Fruit fly (Drosophila melanogaster) whole organism, embryonic: ENCODE results near the gene CG6295.
A peak's percentile ranks its signal among the peaks of the same experiment; 100 is the strongest.

Experiments used
- Atf-2 ChIP-seq: fragments of 200-800 bp; sonication (Bioruptor generic); optimal IDR thresholded peaks from 2 replicates; lab custom pipeline; 2016; ENCODE audit warnings: missing biosample characterization, missing genetic modification characterization
- Atf3 ChIP-seq: fragments of 200-800 bp; sonication (Bioruptor generic); optimal IDR thresholded peaks from 3 replicates; lab custom pipeline; 2016; ENCODE audit warnings: missing biosample characterization, missing genetic modification characterization
- Awh ChIP-seq: fragments of 200-800 bp; sonication (Bioruptor generic); IDR thresholded peaks from 2 replicates; pipeline ENCODE4, ENCODE4 v1.3.6; 2022; ENCODE audit warnings: missing biosample characterization, missing genetic modification characterization
- CG10209 ChIP-seq: fragments of 200-800 bp; sonication (Bioruptor generic); optimal IDR thresholded peaks from 3 replicates; lab custom pipeline; 2017; ENCODE audit warnings: missing biosample characterization, mild to moderate bottlenecking, missing genetic modification characterization, missing genetic modification reagents
- CG10274 ChIP-seq: fragments of 200-800 bp; sonication (Bioruptor generic); optimal IDR thresholded peaks from 3 replicates; lab custom pipeline; 2017; ENCODE audit warnings: missing biosample characterization, mild to moderate bottlenecking, missing genetic modification characterization
- CG11456 ChIP-seq: fragments of 200-800 bp; sonication (Bioruptor generic); IDR thresholded peaks from 3 replicates; pipeline ENCODE4 v1.3.6; 2022; ENCODE audit warnings: missing biosample characterization, missing genetic modification characterization
- CG11504 ChIP-seq: fragments of 200-800 bp; sonication (Bioruptor generic); optimal IDR thresholded peaks from 3 replicates; lab custom pipeline; 2019; ENCODE audit warnings: missing biosample characterization, mild to moderate bottlenecking, missing genetic modification characterization, moderate library complexity
- CG11723 ChIP-seq: fragments of 200-800 bp; sonication (Bioruptor generic); optimal IDR thresholded peaks from 2 replicates; lab custom pipeline; 2017; ENCODE audit warnings: missing biosample characterization, mild to moderate bottlenecking, missing genetic modification characterization
- CG1233 ChIP-seq: fragments of 200-800 bp; sonication (Bioruptor generic); optimal IDR thresholded peaks from 4 replicates; lab custom pipeline; 2018; ENCODE audit warnings: missing biosample characterization, mild to moderate bottlenecking, missing genetic modification characterization
- CG12391 ChIP-seq: fragments of 200-800 bp; sonication (Bioruptor generic); optimal IDR thresholded peaks from 3 replicates; lab custom pipeline; 2018; ENCODE audit warnings: missing biosample characterization, mild to moderate bottlenecking, missing genetic modification characterization, moderate library complexity
- CG12769 ChIP-seq: fragments of 200-800 bp; sonication (Bioruptor generic); optimal IDR thresholded peaks from 2 replicates; lab custom pipeline; 2019; ENCODE audit warnings: missing biosample characterization, mild to moderate bottlenecking, missing genetic modification characterization, moderate library complexity
- CG13123 ChIP-seq: fragments of 200-800 bp; sonication (Bioruptor generic); optimal IDR thresholded peaks from 2 replicates; lab custom pipeline; 2016; ENCODE audit warnings: missing biosample characterization, missing genetic modification characterization
- CG15073 ChIP-seq: fragments of 200-800 bp; sonication (Bioruptor generic); optimal IDR thresholded peaks from 2 replicates; lab custom pipeline; 2016; ENCODE audit warnings: missing biosample characterization, missing genetic modification characterization
- CG15269 ChIP-seq: fragments of 200-800 bp; sonication (Bioruptor generic); optimal IDR thresholded peaks from 2 replicates; lab custom pipeline; 2018; ENCODE audit warnings: missing biosample characterization, mild to moderate bottlenecking, missing genetic modification characterization, moderate library complexity
- CG15601 ChIP-seq: fragments of 200-800 bp; sonication (Bioruptor generic); optimal IDR thresholded peaks from 3 replicates; lab custom pipeline; 2019; ENCODE audit warnings: missing biosample characterization, mild to moderate bottlenecking, missing genetic modification characterization, moderate library complexity
- CG18599 ChIP-seq: fragments of 200-800 bp; sonication (Bioruptor generic); optimal IDR thresholded peaks from 3 replicates; lab custom pipeline; 2017; ENCODE audit warnings: missing biosample characterization, missing genetic modification characterization, mild to moderate bottlenecking, moderate library complexity, missing genetic modification reagents
- CG31388 ChIP-seq: fragments of 200-800 bp; sonication (Bioruptor generic); optimal IDR thresholded peaks from 2 replicates; lab custom pipeline; 2016; ENCODE audit warnings: missing biosample characterization, missing genetic modification characterization
- CG3838 ChIP-seq: fragments of 200-800 bp; sonication (Bioruptor generic); optimal IDR thresholded peaks from 3 replicates; lab custom pipeline; 2016; ENCODE audit warnings: missing biosample characterization, missing genetic modification characterization
- CG6175 ChIP-seq: fragments of 200-800 bp; sonication (Bioruptor generic); IDR thresholded peaks from 3 replicates; pipeline ENCODE4 v1.3.6; 2022; ENCODE audit warnings: missing biosample characterization, missing genetic modification characterization
- CG6254 ChIP-seq: fragments of 200-800 bp; sonication (Bioruptor generic); optimal IDR thresholded peaks from 3 replicates; lab custom pipeline; 2017; ENCODE audit warnings: mild to moderate bottlenecking, missing biosample characterization, missing genetic modification reagents, missing genetic modification characterization
- CG6689 ChIP-seq: fragments of 200-800 bp; sonication (Bioruptor generic); IDR thresholded peaks from 2 replicates; pipeline ENCODE4 v1.3.6; 2022; ENCODE audit warnings: missing biosample characterization, missing genetic modification characterization
- CG6813 ChIP-seq: fragments of 200-800 bp; sonication (Bioruptor generic); optimal IDR thresholded peaks from 2 replicates; lab custom pipeline; 2017; ENCODE audit warnings: missing biosample characterization, missing genetic modification characterization, mild to moderate bottlenecking, moderate library complexity, missing genetic modification reagents
- CG8359 ChIP-seq: fragments of 200-800 bp; sonication (Bioruptor generic); optimal IDR thresholded peaks from 2 replicates; lab custom pipeline; 2017; ENCODE audit warnings: missing biosample characterization, mild to moderate bottlenecking, missing genetic modification characterization, borderline replicate concordance
- CG8924 ChIP-seq: fragments of 200-800 bp; optimal IDR thresholded peaks from 3 replicates; lab custom pipeline; 2019; ENCODE audit warnings: missing biosample characterization, mild to moderate bottlenecking, missing genetic modification characterization, moderate library complexity
- CHES-1-like ChIP-seq: fragments of 200-800 bp; sonication (Bioruptor generic); optimal IDR thresholded peaks from 2 replicates; lab custom pipeline; 2016; ENCODE audit warnings: missing biosample characterization, missing genetic modification characterization
- Camta ChIP-seq: fragments of 200-800 bp; sonication (Bioruptor generic); optimal IDR thresholded peaks from 2 replicates; lab custom pipeline; 2016; ENCODE audit warnings: missing biosample characterization, missing genetic modification characterization
- Ets65A ChIP-seq: fragments of 200-800 bp; sonication (Bioruptor generic); peaks from one replicate; lab custom pipeline; 2016; ENCODE audit warnings: missing biosample characterization, missing genetic modification characterization
- Fer1 ChIP-seq: fragments of 200-800 bp; sonication (Bioruptor generic); optimal IDR thresholded peaks from 2 replicates; lab custom pipeline; 2017; ENCODE audit warnings: missing biosample characterization, mild to moderate bottlenecking, missing genetic modification characterization
- H15 ChIP-seq: fragments of 200-800 bp; sonication (Bioruptor generic); IDR thresholded peaks from 3 replicates; pipeline ENCODE4 v1.3.6; 2022; ENCODE audit warnings: missing biosample characterization, missing genetic modification characterization
- HLH3B ChIP-seq: fragments of 200-800 bp; sonication (Bioruptor generic); IDR thresholded peaks from 2 replicates; pipeline ENCODE4 v1.3.6; 2022; ENCODE audit warnings: missing biosample characterization, missing genetic modification characterization
- MESR4 ChIP-seq: fragments of 200-800 bp; sonication (Bioruptor generic); optimal IDR thresholded peaks from 2 replicates; lab custom pipeline; 2018; ENCODE audit warnings: missing biosample characterization, mild to moderate bottlenecking, missing genetic modification characterization, moderate library complexity
- Med ChIP-seq: fragments of 200-800 bp; sonication (Bioruptor generic); peaks from one replicate; lab custom pipeline; 2016; ENCODE audit warnings: missing biosample characterization, missing genetic modification characterization, mild to moderate bottlenecking, inconsistent platforms, moderate library complexity
- Nf-YC ChIP-seq: fragments of 200-800 bp; optimal IDR thresholded peaks from 3 replicates; lab custom pipeline; 2019; ENCODE audit warnings: missing biosample characterization, mild to moderate bottlenecking, missing genetic modification characterization, moderate library complexity
- Ptx1 ChIP-seq: fragments of 200-800 bp; sonication (Bioruptor generic); IDR thresholded peaks from 2 replicates; pipeline ENCODE4 v1.3.6; 2022; ENCODE audit warnings: missing biosample characterization, missing genetic modification characterization
- Stat92E ChIP-seq, 3 experiments: fragments of >200 bp in 2 of 3; fragments of 200-800 bp in 1 of 3; sonication (Bioruptor generic) in 1 of 3; optimal IDR thresholded peaks; 2 replicates each; lab custom pipeline; 2017 to 2019; ENCODE audit warnings: missing biosample characterization in 3 of 3, missing genetic modification characterization in 3 of 3, mild to moderate bottlenecking in 1 of 3, moderate library complexity in 1 of 3
- Trl ChIP-seq, 3 experiments: fragments of >200 bp in 2 of 3; fragments of 200-800 bp in 1 of 3; sonication (Bioruptor generic) in 1 of 3; optimal IDR thresholded peaks; 2 replicates in 1 of 3; 3 replicates in 2 of 3; lab custom pipeline; 2016 to 2017; ENCODE audit warnings: missing biosample characterization in 1 of 3, missing genetic modification characterization in 1 of 3
- ac ChIP-seq: fragments of 200-800 bp; sonication (Bioruptor generic); optimal IDR thresholded peaks from 3 replicates; lab custom pipeline; 2017; ENCODE audit warnings: missing biosample characterization, mild to moderate bottlenecking, missing genetic modification characterization
- cas ChIP-seq: fragments of 200-800 bp; sonication (Bioruptor generic); IDR thresholded peaks from 2 replicates; pipeline ENCODE4 v1.3.6; 2022; ENCODE audit warnings: missing biosample characterization, missing genetic modification characterization
- croc ChIP-seq: fragments of 200-800 bp; sonication (Bioruptor generic); conservative IDR thresholded peaks from 3 replicates; pipeline ENCODE4 v1.3.6; 2022; ENCODE audit warnings: missing biosample characterization, missing genetic modification characterization
- exex ChIP-seq: fragments of 200-800 bp; sonication (Bioruptor generic); optimal IDR thresholded peaks from 4 replicates; lab custom pipeline; 2018; ENCODE audit warnings: missing biosample characterization, mild to moderate bottlenecking, missing genetic modification characterization, moderate library complexity
- fd102C ChIP-seq: fragments of 200-800 bp; sonication (Bioruptor generic); optimal IDR thresholded peaks from 2 replicates; lab custom pipeline; 2018; ENCODE audit warnings: missing biosample characterization, mild to moderate bottlenecking, missing genetic modification characterization, moderate library complexity
- gcm ChIP-seq: fragments of 200-800 bp; sonication (Bioruptor generic); optimal IDR thresholded peaks from 2 replicates; lab custom pipeline; 2019; ENCODE audit warnings: missing biosample characterization, mild to moderate bottlenecking, missing genetic modification characterization, moderate library complexity
- luna ChIP-seq: fragments of 200-800 bp; sonication (Bioruptor generic); optimal IDR thresholded peaks from 2 replicates; lab custom pipeline; 2016; ENCODE audit warnings: missing biosample characterization, missing genetic modification characterization
- mam ChIP-seq: fragments of 200-800 bp; sonication (Bioruptor generic); optimal IDR thresholded peaks from 3 replicates; lab custom pipeline; 2016; ENCODE audit warnings: missing biosample characterization, missing genetic modification characterization
- mirr ChIP-seq: fragments of 200-800 bp; sonication (Bioruptor generic); optimal IDR thresholded peaks from 3 replicates; lab custom pipeline; 2018; ENCODE audit warnings: missing biosample characterization, mild to moderate bottlenecking, missing genetic modification characterization
- repo ChIP-seq: fragments of 200-800 bp; sonication (Bioruptor generic); optimal IDR thresholded peaks from 2 replicates; lab custom pipeline; 2016; ENCODE audit warnings: missing biosample characterization, missing genetic modification characterization
- tin ChIP-seq: fragments of 200-800 bp; sonication (Bioruptor generic); optimal IDR thresholded peaks from 3 replicates; lab custom pipeline; 2016; ENCODE audit warnings: missing biosample characterization, missing genetic modification characterization
- tio ChIP-seq: fragments of 200-800 bp; sonication (Bioruptor generic); optimal IDR thresholded peaks from 2 replicates; lab custom pipeline; 2017; ENCODE audit warnings: missing biosample characterization, missing genetic modification characterization, inconsistent platforms
- ttk ChIP-seq: fragments of 200-800 bp; sonication (Bioruptor generic); IDR thresholded peaks from 2 replicates; pipeline ENCODE4 v2.1.2; 2022; ENCODE audit warnings: missing biosample characterization, missing genetic modification characterization
- twi ChIP-seq: fragments of 200-800 bp; optimal IDR thresholded peaks from 2 replicates; lab custom pipeline; 2019; ENCODE audit warnings: missing biosample characterization, mild to moderate bottlenecking, missing genetic modification characterization, moderate library complexity

Gene CG6295

dm6 chr3R:26963747-26964174 is 43.1 kb downstream of the CG6295 start (continued):
- TF ChIP-seq repo (GFP tag; lab: Kevin White, UChicago) (peak; percentile 70), MESR4 (GFP tag; lab: Kevin White, UChicago) (no peak), CG6175 (GFP tag; lab: Robert Waterston, UW) (no peak), fd102C (GFP tag; lab: Kevin White, UChicago) (no peak), CG12769 (tag; lab: Kevin White, UChicago) (peak; percentile 66), CG10209 (GFP tag; lab: Kevin White, UChicago) (peak; percentile 35), CHES-1-like (peak; percentile 34), CG11723 (GFP tag; lab: Kevin White, UChicago) (peak; percentile 65), Camta (peak; percentile 56), Nf-YC (peak; percentile 27), HLH3B (GFP tag; lab: Robert Waterston, UW) (peak; percentile 63), gcm (GFP tag; lab: Kevin White, UChicago) (peak; percentile 46), Fer1 (GFP tag; lab: Kevin White, UChicago) (peak; percentile 81), CG12391 (tag; lab: Kevin White, UChicago) (peak; percentile 32), luna (GFP tag; lab: Kevin White, UChicago) (peak; percentile 30), CG15601 (peak; percentile 8), CG15073 (GFP tag; lab: Kevin White, UChicago) (no peak), Ets65A (peak; percentile 96), Atf3 (GFP tag; lab: Kevin White, UChicago) (no peak), CG11456 (GFP tag; lab: Robert Waterston, UW) (peak; percentile 70; the same call in 2 of the 3 replicates), ac (no peak), twi (tag; lab: Kevin White, UChicago) (peak; percentile 9), Med (GFP tag; lab: Kevin White, UChicago) (peak; percentile 97), tin (GFP tag; lab: Kevin White, UChicago) (peak; percentile 85), Stat92E (GFP tag; optimal IDR thresholded peaks at IDR 0.05; lab: Kevin White, UChicago) (no peak), croc (GFP tag; lab: Robert Waterston, UW) (peak; percentile 43; the same call in 2 of the 3 replicates), CG3838 (GFP tag; lab: Kevin White, UChicago) (no peak), ttk (GFP tag; lab: Robert Waterston, UW) (peak; percentile 14; the same call in 1 of the 2 replicates), exex (tag; lab: Kevin White, UChicago) (peak; percentile 32), tio (GFP tag; lab: Kevin White, UChicago) (peak; percentile 45), CG11504 (tag; lab: Kevin White, UChicago) (peak; percentile 86), CG31388 (GFP tag; lab: Kevin White, UChicago) (peak; percentile 69), mirr (peak; percentile 24), CG6254 (GFP tag; lab: Kevin White, UChicago) (peak; percentile 71), CG18599 (GFP tag; lab: Kevin White, UChicago) (peak; percentile 89), CG6813 (GFP tag; lab: Kevin White, UChicago) (peak; percentile 83), H15 (0 out of 3 replicates have a peak, but pooled peaks have one; percentile 24), Trl (optimal IDR thresholded peaks at IDR 0.05; lab: Kevin White, UChicago) (no peak), Trl (GFP tag; optimal IDR thresholded peaks at IDR 0.05; lab: Kevin White, UChicago) (peak; percentile 16), Atf-2 (peak; percentile 3), CG10274 (peak; percentile 5), CG6689 (peak; percentile 78), CG13123 (GFP tag; lab: Kevin White, UChicago) (no peak), CG8924 (tag; lab: Kevin White, UChicago) (peak; percentile 79), Awh (GFP tag; lab: Robert Waterston, UW) (no peak), CG1233 (GFP tag; lab: Kevin White, UChicago) (peak; percentile 78), Ptx1 (peak; percentile 45; the same call in 1 of the 2 replicates), CG8359 (GFP tag; lab: Kevin White, UChicago) (no peak), cas (no peak), CG15269 (tag; lab: Kevin White, UChicago) (peak; percentile 34), mam (GFP tag; lab: Kevin White, UChicago) (peak; percentile 68)
